Worm (Caenorhabditis elegans) whole organism, young adult: ENCODE results near the gene sra-11.

ENCODE experiments used
- B0019.2 ChIP-seq: fragments of 200-800 bp; sonication (Bioruptor generic); conservative IDR thresholded peaks from 2 replicates; pipeline ENCODE4 v1.3.6; 2022; ENCODE audit warnings: missing genetic modification reagents, missing genetic modification characterization, missing compliant biosample characterization
- B0035.1 ChIP-seq: sonication (generic microtip); optimal IDR thresholded peaks from 2 replicates; lab custom pipeline; 2016; ENCODE audit warnings: missing genetic modification characterization, mild to moderate bottlenecking, missing compliant biosample characterization, missing genotype, missing genetic modification reagents
- F23B12.7 ChIP-seq: sonication (generic microtip); optimal IDR thresholded peaks from 2 replicates; lab custom pipeline; 2017; ENCODE audit warnings: missing genetic modification characterization, mild to moderate bottlenecking, missing compliant biosample characterization, antibody characterized with exemption, moderate library complexity; ENCODE audit not compliant: insufficient read depth
- F33H1.4 ChIP-seq: fragments of 200-800 bp; sonication (Bioruptor generic); IDR thresholded peaks from 2 replicates; pipeline ENCODE4 v1.3.6; 2022; ENCODE audit warnings: missing genetic modification reagents, missing genetic modification characterization, missing compliant biosample characterization
- F37B4.10 ChIP-seq: fragments of 200-800 bp; sonication (Bioruptor generic); IDR thresholded peaks from 2 replicates; pipeline ENCODE4 v1.3.6; 2022; ENCODE audit warnings: missing genetic modification characterization, missing compliant biosample characterization
- F39B2.1 ChIP-seq: fragments of 200-800 bp; sonication (Bioruptor generic); IDR thresholded peaks from 2 replicates; pipeline ENCODE4 v1.3.6; 2022; ENCODE audit warnings: missing genetic modification reagents, missing genetic modification characterization, missing compliant biosample characterization
- F52B5.7 ChIP-seq: sonication (generic microtip); optimal IDR thresholded peaks from 2 replicates; lab custom pipeline; 2016; ENCODE audit warnings: mild to moderate bottlenecking, missing genetic modification characterization, missing compliant biosample characterization
- F57A8.1 ChIP-seq: fragments of 200-800 bp; sonication (Bioruptor generic); optimal IDR thresholded peaks from 2 replicates; lab custom pipeline; 2018; ENCODE audit warnings: mild to moderate bottlenecking, missing genetic modification characterization, moderate library complexity, missing compliant biosample characterization
- K11D2.4 ChIP-seq: fragments of 200-800 bp; sonication (Bioruptor generic); IDR thresholded peaks from 2 replicates; pipeline ENCODE4 v1.3.6; 2022; ENCODE audit warnings: missing genetic modification reagents, missing genetic modification characterization, missing compliant biosample characterization
- T26A5.8 ChIP-seq: sonication (generic microtip); optimal IDR thresholded peaks from 2 replicates; lab custom pipeline; 2016; ENCODE audit warnings: missing genetic modification characterization, missing compliant biosample characterization
- Y67H2A.10 ChIP-seq: fragments of 200-800 bp; sonication (Bioruptor generic); conservative IDR thresholded peaks from 2 replicates; pipeline ENCODE4 v1.3.6; 2022; ENCODE audit warnings: missing genetic modification reagents, missing genetic modification characterization, missing compliant biosample characterization
- Y79H2A.3 ChIP-seq: fragments of 200-800 bp; sonication (Bioruptor generic); conservative IDR thresholded peaks from 2 replicates; pipeline ENCODE4 v1.3.6; 2022; ENCODE audit warnings: missing genetic modification reagents, missing genetic modification characterization, missing compliant biosample characterization
- Y95B8A.8 ChIP-seq: fragments of 200-800 bp; sonication (Bioruptor generic); IDR thresholded peaks from 2 replicates; pipeline ENCODE4 v1.3.6; 2022; ENCODE audit warnings: missing genetic modification reagents, missing genetic modification characterization, missing compliant biosample characterization
- akir-1 ChIP-seq: fragments of 200-800 bp; sonication (Bioruptor generic); optimal IDR thresholded peaks from 2 replicates; lab custom pipeline; 2018; ENCODE audit warnings: mild to moderate bottlenecking, missing genetic modification characterization, moderate library complexity, missing compliant biosample characterization
- ama-1 ChIP-seq, 3 experiments: fragments of 150-350 bp in 1 of 3; sonication (generic microtip) in 2 of 3; optimal IDR thresholded peaks; 2 replicates each; lab custom pipeline; 2014 to 2018; ENCODE audit warnings: missing biosample characterization in 2 of 3, missing genetic modification characterization in 2 of 3, missing genetic modification reagents in 2 of 3
- attf-5 ChIP-seq: fragments of 200-800 bp; sonication (Bioruptor generic); optimal IDR thresholded peaks from 2 replicates; lab custom pipeline; 2018; ENCODE audit warnings: mild to moderate bottlenecking, missing genetic modification characterization, missing compliant biosample characterization
- bed-2 ChIP-seq: fragments of 200-800 bp; sonication (Bioruptor generic); IDR thresholded peaks from 2 replicates; pipeline ENCODE4 v1.3.6; 2022; ENCODE audit warnings: missing genetic modification reagents, missing genetic modification characterization, missing compliant biosample characterization
- ceh-100 ChIP-seq: fragments of 200-800 bp; sonication (Bioruptor generic); IDR thresholded peaks from 2 replicates; pipeline ENCODE4 v1.3.6; 2022; ENCODE audit warnings: missing genetic modification reagents, missing genetic modification characterization, missing compliant biosample characterization
- ceh-27 ChIP-seq: fragments of 200-800 bp; sonication (Bioruptor generic); optimal IDR thresholded peaks from 2 replicates; lab custom pipeline; 2018; ENCODE audit warnings: mild to moderate bottlenecking, missing genetic modification characterization, moderate library complexity, missing compliant biosample characterization
- chd-7 ChIP-seq: sonication (generic microtip); optimal IDR thresholded peaks from 2 replicates; lab custom pipeline; 2016; ENCODE audit warnings: mild to moderate bottlenecking, missing genetic modification characterization, moderate library complexity, missing compliant biosample characterization
- die-1 ChIP-seq: sonication (generic microtip); optimal IDR thresholded peaks from 2 replicates; lab custom pipeline; 2016; ENCODE audit warnings: missing genotype, mild to moderate bottlenecking, missing genetic modification characterization, missing compliant biosample characterization
- efl-1 ChIP-seq: fragments of 150-350 bp; optimal IDR thresholded peaks from 2 replicates; lab custom pipeline; 2014; ENCODE audit warnings: missing biosample characterization, missing genetic modification reagents, missing genetic modification characterization
- egl-18 ChIP-seq: fragments of 200-800 bp; sonication (Bioruptor generic); IDR thresholded peaks from 2 replicates; pipeline ENCODE4 v1.3.6; 2022; ENCODE audit warnings: missing genetic modification reagents, missing genetic modification characterization, missing compliant biosample characterization
- egrh-3 ChIP-seq: fragments of 200-800 bp; sonication (Bioruptor generic); IDR thresholded peaks from 2 replicates; pipeline ENCODE4 v1.3.6; 2022; ENCODE audit warnings: missing genetic modification reagents, missing genetic modification characterization, missing compliant biosample characterization
- ets-4 ChIP-seq: fragments of 200-800 bp; sonication (Bioruptor generic); optimal IDR thresholded peaks from 2 replicates; lab custom pipeline; 2018; ENCODE audit warnings: mild to moderate bottlenecking, missing genetic modification characterization, missing compliant biosample characterization
- him-1 ChIP-seq: sonication (generic microtip); optimal IDR thresholded peaks from 2 replicates; lab custom pipeline; 2016; ENCODE audit warnings: missing genotype, missing genetic modification reagents, missing genetic modification characterization, missing compliant biosample characterization
- hrde-1 ChIP-seq: sonication (generic microtip); optimal IDR thresholded peaks from 2 replicates; lab custom pipeline; 2016; ENCODE audit warnings: missing genetic modification characterization, mild to moderate bottlenecking, missing compliant biosample characterization, moderate library complexity, missing genotype, missing genetic modification reagents, borderline replicate concordance
- lag-1 ChIP-seq: fragments of 200-800 bp; sonication (Bioruptor generic); IDR thresholded peaks from 2 replicates; pipeline ENCODE4 v1.3.6; 2022; ENCODE audit warnings: missing genetic modification reagents, missing genetic modification characterization, missing compliant biosample characterization
- let-607 ChIP-seq, 2 experiments: fragments of 200-800 bp in 1 of 2; sonication (Bioruptor generic) in 1 of 2; sonication (generic microtip) in 1 of 2; optimal IDR thresholded peaks; 2 replicates each; lab custom pipeline; 2016 to 2018; ENCODE audit warnings: mild to moderate bottlenecking in 2 of 2, missing compliant biosample characterization in 2 of 2, missing genetic modification characterization in 2 of 2, moderate library complexity in 2 of 2, missing genotype in 1 of 2
- lin-26 ChIP-seq: fragments of 200-800 bp; sonication (Bioruptor generic); IDR thresholded peaks from 2 replicates; pipeline ENCODE4 v1.3.6; 2022; ENCODE audit warnings: missing genetic modification reagents, missing genetic modification characterization, missing compliant biosample characterization
- lin-40 ChIP-seq: sonication (generic microtip); optimal IDR thresholded peaks from 2 replicates; lab custom pipeline; 2016; ENCODE audit warnings: missing genetic modification characterization, mild to moderate bottlenecking, missing compliant biosample characterization, missing genotype, missing genetic modification reagents
- lir-1 ChIP-seq: fragments of 200-800 bp; sonication (Bioruptor generic); conservative IDR thresholded peaks from 2 replicates; pipeline ENCODE4 v1.3.6; 2022; ENCODE audit warnings: missing genetic modification reagents, missing genetic modification characterization, missing compliant biosample characterization
- lsl-1 ChIP-seq: fragments of 200-800 bp; sonication (Bioruptor generic); optimal IDR thresholded peaks from 2 replicates; lab custom pipeline; 2018; ENCODE audit warnings: mild to moderate bottlenecking, missing genetic modification characterization, moderate library complexity, missing compliant biosample characterization
- madf-10 ChIP-seq: sonication (generic microtip); optimal IDR thresholded peaks from 2 replicates; lab custom pipeline; 2016; ENCODE audit warnings: mild to moderate bottlenecking, missing genetic modification characterization, missing compliant biosample characterization
- madf-6 ChIP-seq: fragments of 200-800 bp; sonication (Bioruptor generic); IDR thresholded peaks from 2 replicates; pipeline ENCODE4 v1.3.6; 2022; ENCODE audit warnings: missing genetic modification reagents, missing genetic modification characterization, missing compliant biosample characterization
- mxl-1 ChIP-seq: sonication (generic microtip); optimal IDR thresholded peaks from 2 replicates; lab custom pipeline; 2016; ENCODE audit warnings: missing genetic modification characterization, missing compliant biosample characterization
- nfya-1 ChIP-seq: sonication (generic microtip); optimal IDR thresholded peaks from 2 replicates; lab custom pipeline; 2017; ENCODE audit warnings: antibody characterized with exemption, missing compliant biosample characterization, missing genetic modification characterization, borderline replicate concordance; ENCODE audit not compliant: insufficient read depth
- nfya-2 ChIP-seq: fragments of 200-800 bp; sonication (Bioruptor generic); IDR thresholded peaks from 2 replicates; pipeline ENCODE4 v1.3.6; 2022; ENCODE audit warnings: missing genetic modification reagents, missing genetic modification characterization, missing compliant biosample characterization
- nhr-80 ChIP-seq: sonication (generic microtip); optimal IDR thresholded peaks from 2 replicates; lab custom pipeline; 2016; ENCODE audit warnings: missing genetic modification characterization, missing compliant biosample characterization
- nhr-90 ChIP-seq: sonication (generic microtip); optimal IDR thresholded peaks from 2 replicates; lab custom pipeline; 2016; ENCODE audit warnings: missing genotype, mild to moderate bottlenecking, missing genetic modification characterization, missing compliant biosample characterization
- rcor-1 ChIP-seq: fragments of 200-800 bp; sonication (Bioruptor generic); IDR thresholded peaks from 2 replicates; pipeline ENCODE4 v1.3.6; 2022; ENCODE audit warnings: missing genetic modification reagents, missing genetic modification characterization, missing compliant biosample characterization
- sdz-38 ChIP-seq: sonication (generic microtip); optimal IDR thresholded peaks from 2 replicates; lab custom pipeline; 2016; ENCODE audit warnings: missing genotype, missing genetic modification characterization, missing compliant biosample characterization
- snpc-1.3 ChIP-seq: sonication (generic microtip); optimal IDR thresholded peaks from 2 replicates; lab custom pipeline; 2017; ENCODE audit warnings: missing genetic modification characterization, mild to moderate bottlenecking, missing compliant biosample characterization, antibody characterized with exemption, moderate library complexity, missing genotype, missing genetic modification reagents; ENCODE audit not compliant: insufficient read depth
- somi-1 ChIP-seq: fragments of 200-800 bp; sonication (Bioruptor generic); optimal IDR thresholded peaks from 2 replicates; lab custom pipeline; 2018; ENCODE audit warnings: mild to moderate bottlenecking, missing genetic modification characterization, missing compliant biosample characterization
- tbp1 ChIP-seq: fragments of 200-800 bp; sonication (Bioruptor generic); optimal IDR thresholded peaks from 2 replicates; lab custom pipeline; 2018; ENCODE audit warnings: mild to moderate bottlenecking, missing genetic modification characterization, missing compliant biosample characterization
- unc-130 ChIP-seq: sonication (generic microtip); optimal IDR thresholded peaks from 2 replicates; lab custom pipeline; 2016; ENCODE audit warnings: missing genetic modification reagents, missing genetic modification characterization, missing compliant biosample characterization

sra-11 gene

DNA sequence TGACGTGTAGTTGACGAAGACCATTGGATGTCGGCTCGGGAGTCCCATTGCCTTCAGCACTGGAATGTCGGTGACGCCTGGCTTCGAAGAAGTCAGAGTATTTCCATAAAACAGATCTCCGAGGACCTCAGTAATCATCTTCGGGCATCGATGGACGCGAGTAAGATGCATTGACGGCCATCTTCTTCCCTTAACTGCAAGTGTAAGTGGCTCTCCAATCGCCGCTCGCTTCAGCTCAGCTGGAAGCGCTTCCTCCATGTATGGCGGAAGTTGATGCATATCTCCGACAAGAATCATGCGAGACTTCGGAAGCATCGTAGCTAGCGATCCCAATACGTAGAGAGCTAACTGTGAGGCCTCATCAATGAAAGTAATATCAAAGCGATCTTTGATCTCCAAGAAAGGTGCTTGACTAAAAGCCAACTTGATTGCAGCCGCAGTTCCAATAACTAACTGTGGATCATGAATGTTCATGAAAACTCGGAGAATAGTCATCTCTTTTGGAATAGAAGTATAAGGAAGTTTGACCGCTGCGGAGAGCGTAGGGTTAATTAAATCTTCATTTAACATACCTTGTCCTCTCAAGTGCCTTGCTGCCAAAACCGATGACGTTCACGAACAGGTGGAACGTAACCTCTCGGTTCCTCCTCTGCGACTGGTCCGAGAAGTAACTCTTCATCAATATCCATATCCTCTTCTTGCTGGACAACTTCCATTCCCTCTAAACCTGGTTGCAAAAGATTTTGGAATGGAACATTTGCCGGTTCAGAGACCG is 24.0 kb upstream of the sra-11 start (continued):
- TF ChIP-seq tbp1 (no peak), rcor-1 (GFP tag; lab: Robert Waterston, UW) (peak; percentile 30; the same call in 1 of the 2 replicates), B0035.1 (tag; lab: Kevin White, UChicago) (no peak), lsl-1 (GFP tag; lab: Kevin White, UChicago) (peak; percentile 26), ceh-100 (no peak), lin-40 (tag; lab: Kevin White, UChicago) (no peak), let-607 (tag; optimal IDR thresholded peaks at IDR 0.05; lab: Kevin White, UChicago) (no peak), F52B5.7 (tag; lab: Kevin White, UChicago) (peak; percentile 3), F33H1.4 (peak; percentile 33), egl-18 (GFP tag; lab: Robert Waterston, UW) (peak; percentile 27; the same call in 1 of the 2 replicates), mxl-1 (tag; lab: Kevin White, UChicago) (no peak), F37B4.10 (GFP tag; lab: Robert Waterston, UW) (0 out of 2 replicates have a peak, but pooled peaks have one; percentile 12), unc-130 (GFP tag; lab: Kevin White, UChicago) (no peak), F57A8.1 (GFP tag; lab: Kevin White, UChicago) (no peak), F23B12.7 (tag; lab: Kevin White, UChicago) (no peak), ama-1 (optimal IDR thresholded peaks at IDR 0.05; lab: Kevin White, UChicago) (no peak), ama-1 (GFP tag; optimal IDR thresholded peaks at IDR 0.05; lab: Kevin White, UChicago) (no peak), Y95B8A.8 (GFP tag; lab: Robert Waterston, UW) (0 out of 2 replicates have a peak, but pooled peaks have one; percentile 3), lin-26 (GFP tag; lab: Robert Waterston, UW) (peak; percentile 65; the same call in 1 of the 2 replicates), K11D2.4 (GFP tag; lab: Robert Waterston, UW) (no peak), lag-1 (GFP tag; lab: Robert Waterston, UW) (no peak), attf-5 (GFP tag; lab: Kevin White, UChicago) (no peak), him-1 (tag; lab: Kevin White, UChicago) (no peak), nhr-80 (tag; lab: Kevin White, UChicago) (no peak), ceh-27 (GFP tag; lab: Kevin White, UChicago) (no peak), F39B2.1 (GFP tag; lab: Robert Waterston, UW) (no peak), madf-10 (tag; lab: Kevin White, UChicago) (no peak), Y79H2A.3 (GFP tag; lab: Robert Waterston, UW) (peak; percentile 19), nfya-2 (GFP tag; lab: Robert Waterston, UW) (no peak), ets-4 (no peak), die-1 (tag; lab: Kevin White, UChicago) (no peak), chd-7 (no peak), egrh-3 (GFP tag; lab: Robert Waterston, UW) (no peak), snpc-1.3 (tag; lab: Kevin White, UChicago) (no peak), nhr-90 (tag; lab: Kevin White, UChicago) (no peak), B0019.2 (GFP tag; lab: Robert Waterston, UW) (no peak), bed-2 (GFP tag; lab: Robert Waterston, UW) (no peak), somi-1 (GFP tag; lab: Kevin White, UChicago) (no peak), T26A5.8 (no peak), madf-6 (peak; percentile 70), sdz-38 (tag; lab: Kevin White, UChicago) (no peak), Y67H2A.10 (no peak), akir-1 (GFP tag; lab: Kevin White, UChicago) (no peak), lir-1 (GFP tag; lab: Robert Waterston, UW) (no peak), hrde-1 (no peak), nfya-1 (tag; lab: Kevin White, UChicago) (no peak), efl-1 (GFP tag; lab: Kevin White, UChicago) (no peak)
